Fruit fly (Drosophila melanogaster): Measurements from ENCODE around the gene inaF-C.

Gene inaF-C

DNA sequence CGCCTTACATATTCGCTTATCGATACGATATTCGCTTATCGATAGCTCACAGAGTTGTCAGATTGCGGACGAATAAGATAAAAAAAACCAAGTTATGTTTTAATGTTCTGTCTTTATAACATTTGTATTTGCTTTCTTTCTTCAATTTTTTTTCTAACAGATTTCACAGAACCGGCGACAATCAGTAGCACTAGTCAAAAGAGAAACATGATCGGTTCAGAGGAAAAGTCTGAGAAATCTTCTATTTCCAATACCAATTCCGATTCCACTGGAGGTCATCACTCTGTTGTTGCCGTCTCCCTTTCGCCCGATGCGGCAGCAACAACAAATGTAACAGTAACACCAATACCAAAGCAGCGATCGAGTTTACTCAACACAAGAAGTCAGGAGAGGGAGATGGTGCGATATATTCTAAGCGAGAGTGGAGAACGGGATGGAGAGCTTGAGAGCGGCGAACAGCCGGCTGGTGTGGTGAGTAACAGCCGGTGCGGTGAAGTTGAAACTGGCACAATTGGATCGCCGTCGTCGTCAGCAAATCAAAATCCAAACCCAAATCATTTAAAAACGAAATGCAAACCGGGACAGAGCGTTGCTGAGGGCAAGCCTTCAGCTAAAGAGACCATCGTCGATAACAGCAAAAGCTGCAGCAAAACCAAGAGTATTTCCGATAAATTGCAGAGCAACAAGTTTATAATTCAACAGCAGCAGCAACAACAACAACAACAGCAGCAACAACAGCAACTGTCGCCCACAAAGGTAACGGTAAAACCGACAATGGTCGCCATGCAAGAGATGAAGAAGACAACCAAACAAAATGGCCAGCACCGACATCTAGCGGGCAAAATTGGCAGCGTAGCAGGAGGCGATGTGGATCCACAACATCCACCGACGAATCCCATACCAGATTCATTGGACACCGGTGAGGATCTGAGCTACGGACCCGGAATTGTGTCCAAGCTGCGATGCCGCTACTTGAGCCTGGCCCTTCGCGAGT lies 49.7 kb downstream of the inaF-C start (continued):
- TF ChIP-seq CG7556 (GFP tag; optimal IDR thresholded peaks at IDR 0.05) (peak; percentile 65), Gug (GFP tag; IDR thresholded peaks at IDR 0.05) (no peak), CG6689 (GFP tag; IDR thresholded peaks at IDR 0.05) (peak; percentile 50), CHES-1-like (GFP tag; optimal IDR thresholded peaks at IDR 0.05) (peak; percentile 69), CG17361 (GFP tag; IDR thresholded peaks at IDR 0.05) (peak; percentile 64), CG8089 (GFP tag; optimal IDR thresholded peaks at IDR 0.05) (peak; percentile 6), yki (optimal IDR thresholded peaks at IDR 0.05) (peak; percentile 14), Hr3 (GFP tag; optimal IDR thresholded peaks at IDR 0.05) (peak; percentile 41), gsb (GFP tag; IDR thresholded peaks at IDR 0.05) (no peak), Taf1 (GFP tag; IDR thresholded peaks at IDR 0.05) (no peak), Pdp1 (GFP tag; optimal IDR thresholded peaks at IDR 0.05) (peak; percentile 60 to 63), NfI (GFP tag; optimal IDR thresholded peaks at IDR 0.05) (peak; percentile 71), so (GFP tag; IDR thresholded peaks at IDR 0.05) (peak; percentile 51; the same call in 1 of the 3 replicates), fd102C (GFP tag; optimal IDR thresholded peaks at IDR 0.05) (no peak), H2.0 (GFP tag; IDR thresholded peaks at IDR 0.05) (no peak), CG11723 (GFP tag; optimal IDR thresholded peaks at IDR 0.05) (no peak), CG8388 (GFP tag; optimal IDR thresholded peaks at IDR 0.05) (peak; percentile 2), p53 (GFP tag; optimal IDR thresholded peaks at IDR 0.05) (no peak), chif (GFP tag; optimal IDR thresholded peaks at IDR 0.05) (peak; percentile 41 to 56), CG17328 (GFP tag; IDR thresholded peaks at IDR 0.05) (no peak), cato (GFP tag; optimal IDR thresholded peaks at IDR 0.05; ENCODE audit: borderline replicate concordance) (no peak), phol (tag; optimal IDR thresholded peaks at IDR 0.05) (peak; percentile 60), amos (GFP tag; IDR thresholded peaks at IDR 0.05; ENCODE audit: partially characterized antibody) (peak; percentile 58; the same call in 1 of the 2 replicates), btn (GFP tag; optimal IDR thresholded peaks at IDR 0.05) (no peak), dimm (GFP tag; IDR thresholded peaks at IDR 0.05) (no peak), sna (GFP tag; IDR thresholded peaks at IDR 0.05; ENCODE audit: partially characterized antibody) (0 out of 2 replicates have a peak, but pooled peaks have one; percentile 12), h (optimal IDR thresholded peaks at IDR 0.05) (no peak), BEAF-32 (GFP tag; optimal IDR thresholded peaks at IDR 0.05) (peak; percentile 79), CG14965 (GFP tag; optimal IDR thresholded peaks at IDR 0.05; ENCODE audit: borderline replicate concordance) (no peak), ci (GFP tag; IDR thresholded peaks at IDR 0.05) (peak; percentile 72; the same call in 1 of the 3 replicates), CG17612 (GFP tag; IDR thresholded peaks at IDR 0.05) (no peak), HmgD (GFP tag; optimal IDR thresholded peaks at IDR 0.05) (peak; percentile 49), CG6765 (GFP tag; optimal IDR thresholded peaks at IDR 0.05) (peak; percentile 1), Hr78 (GFP tag; optimal IDR thresholded peaks at IDR 0.05) (peak in 1 of 2 experiments; percentile 99), Antp (GFP tag; optimal IDR thresholded peaks at IDR 0.05) (peak; percentile 69), Usf (GFP tag; optimal IDR thresholded peaks at IDR 0.05) (no peak), CG13894 (tag; optimal IDR thresholded peaks at IDR 0.05) (peak; percentile 70), CG7271 (tag; optimal IDR thresholded peaks at IDR 0.05) (no peak), kah (GFP tag; optimal IDR thresholded peaks at IDR 0.05) (peak; percentile 2), nau (GFP tag; optimal IDR thresholded peaks at IDR 0.05) (peak; percentile 55), tgo (GFP tag; IDR thresholded peaks at IDR 0.05) (peak; percentile 19; the same call in 1 of the 3 replicates), Sry-β (GFP tag; optimal IDR thresholded peaks at IDR 0.05) (peak; percentile 77), E2f1 (GFP tag; IDR thresholded peaks at IDR 0.05) (0 out of 2 replicates have a peak, but pooled peaks have one; percentile 33), lov (optimal IDR thresholded peaks at IDR 0.05) (no peak), lov (GFP tag; IDR thresholded peaks at IDR 0.05) (no peak), ken (GFP tag; IDR thresholded peaks at IDR 0.05) (0 out of 3 replicates have a peak, but pooled peaks have one; percentile 30), fru (optimal IDR thresholded peaks at IDR 0.05) (no peak), CG7928 (GFP tag; optimal IDR thresholded peaks at IDR 0.05) (peak; percentile 32), CG16779 (GFP tag; IDR thresholded peaks at IDR 0.05) (no peak)
